Worm (Caenorhabditis elegans) whole organism, L2 larva: ENCODE data around the gene fipr-7.

Experiments used
- F13H6.1 ChIP-seq: sonication (generic microtip); optimal IDR thresholded peaks from 2 replicates; lab custom pipeline; 2016; ENCODE audit warnings: missing genetic modification characterization, missing compliant biosample characterization
- R02D3.7 ChIP-seq: fragments of 150-350 bp; optimal IDR thresholded peaks from 2 replicates; lab custom pipeline; 2014; ENCODE audit warnings: missing biosample characterization, missing genetic modification characterization
- ceh-82 ChIP-seq: fragments of 150-350 bp; optimal IDR thresholded peaks from 2 replicates; lab custom pipeline; 2014; ENCODE audit warnings: missing biosample characterization, missing genetic modification characterization
- lin-39 ChIP-seq: fragments of 150-350 bp; optimal IDR thresholded peaks from 2 replicates; lab custom pipeline; 2014; ENCODE audit warnings: missing biosample characterization, missing genetic modification reagents, missing genetic modification characterization
- lsy-2 ChIP-seq, 2 experiments: fragments of 150-350 bp in 1 of 2; sonication (generic microtip) in 1 of 2; optimal IDR thresholded peaks; 2 replicates each; lab custom pipeline; 2014 to 2017; ENCODE audit warnings: missing biosample characterization in 2 of 2, missing genetic modification characterization in 2 of 2
- mdl-1 ChIP-seq, 2 experiments: fragments of 150-350 bp in 1 of 2; sonication (generic microtip) in 1 of 2; optimal IDR thresholded peaks; 2 replicates each; lab custom pipeline; 2017; ENCODE audit warnings: missing biosample characterization in 2 of 2, missing genetic modification characterization in 2 of 2
- skn-1 ChIP-seq: sonication (generic microtip); optimal IDR thresholded peaks from 2 replicates; lab custom pipeline; 2017; ENCODE audit warnings: missing biosample characterization, missing genetic modification characterization
- unc-39 ChIP-seq: fragments of 150-350 bp; optimal IDR thresholded peaks from 2 replicates; lab custom pipeline; 2014; ENCODE audit warnings: missing biosample characterization, missing genetic modification characterization
- unc-62 ChIP-seq: fragments of 150-350 bp; optimal IDR thresholded peaks from 2 replicates; lab custom pipeline; 2014; ENCODE audit warnings: missing biosample characterization, missing genetic modification reagents, missing genetic modification characterization

DNA sequence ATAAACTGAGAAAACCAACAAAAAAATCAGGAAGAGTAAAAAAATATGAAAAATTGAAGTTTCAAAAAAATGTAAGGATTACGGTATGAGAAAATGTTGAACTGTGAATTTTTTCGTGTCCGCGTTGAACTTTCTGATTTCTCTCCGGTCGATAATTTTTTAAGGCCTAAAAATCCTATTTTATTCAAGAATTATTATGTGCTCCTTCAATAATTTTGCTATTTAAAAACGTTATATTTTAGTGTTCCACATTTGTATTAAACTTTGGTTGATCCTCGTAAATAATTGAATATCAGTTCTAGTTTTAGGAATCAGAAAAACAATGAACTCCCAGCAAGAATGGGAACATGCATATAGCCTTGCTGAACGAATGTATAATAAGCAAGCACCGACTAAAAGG is 17.0 kb upstream of the fipr-7 start, which contains the start of gene hpo-40:
- TF ChIP-seq ceh-82 (tag; lab: Kevin White, UChicago) (no peak), lin-39 (tag; lab: Kevin White, UChicago) (no peak), unc-39 (tag; lab: Kevin White, UChicago) (no peak), mdl-1 (tag; optimal IDR thresholded peaks at IDR 0.05; lab: Kevin White, UChicago) (no peak), skn-1 (no peak), lsy-2 (tag; optimal IDR thresholded peaks at IDR 0.05; lab: Kevin White, UChicago) (no peak), unc-62 (GFP tag; lab: Kevin White, UChicago) (no peak), F13H6.1 (tag; lab: Kevin White, UChicago) (no peak), R02D3.7 (tag; lab: Kevin White, UChicago) (no peak)
